Worm (Caenorhabditis elegans) whole organism, midembryonic: Measurements from ENCODE around the gene Y75B7AL.2.

Experiments
- cog-1 ChIP-seq: sonication (generic microtip); optimal IDR thresholded peaks from 2 replicates; lab custom pipeline; 2016; ENCODE audit warnings: missing genetic modification characterization, missing compliant biosample characterization
- flt-1 ChIP-seq: fragments of 200-800 bp; sonication (Bioruptor generic); IDR thresholded peaks from 2 replicates; pipeline ENCODE4 v1.3.6; 2022; ENCODE audit warnings: missing genetic modification characterization, missing compliant biosample characterization
- klf-2 ChIP-seq: fragments of 200-800 bp; sonication (Bioruptor generic); conservative IDR thresholded peaks from 2 replicates; pipeline ENCODE4 v1.3.6; 2022; ENCODE audit warnings: missing genetic modification reagents, missing genetic modification characterization, missing compliant biosample characterization
- med-1 ChIP-seq: sonication (generic microtip); optimal IDR thresholded peaks from 2 replicates; lab custom pipeline; 2017; ENCODE audit warnings: missing genetic modification characterization, mild to moderate bottlenecking, missing compliant biosample characterization, antibody characterized with exemption, missing genetic modification reagents; ENCODE audit not compliant: insufficient read depth
- ref-1 ChIP-seq: fragments of 200-800 bp; sonication (Bioruptor generic); conservative IDR thresholded peaks from 2 replicates; pipeline ENCODE4 v1.3.6; 2022; ENCODE audit warnings: missing genetic modification reagents, missing genetic modification characterization, missing compliant biosample characterization
- tab-1 ChIP-seq: fragments of 200-800 bp; sonication (Bioruptor generic); IDR thresholded peaks from 2 replicates; pipeline ENCODE4 v1.3.6; 2022; ENCODE audit warnings: missing genetic modification characterization, missing compliant biosample characterization
- ztf-23 ChIP-seq: fragments of 200-800 bp; sonication (Bioruptor generic); IDR thresholded peaks from 2 replicates; pipeline ENCODE4 v1.3.6; 2022; ENCODE audit warnings: missing genetic modification reagents, missing genetic modification characterization, missing compliant biosample characterization
- ztf-29 ChIP-seq: fragments of 200-800 bp; sonication (Bioruptor generic); IDR thresholded peaks from 2 replicates; pipeline ENCODE4 v1.3.6; 2022; ENCODE audit warnings: missing genetic modification reagents, missing genetic modification characterization, missing compliant biosample characterization

DNA sequence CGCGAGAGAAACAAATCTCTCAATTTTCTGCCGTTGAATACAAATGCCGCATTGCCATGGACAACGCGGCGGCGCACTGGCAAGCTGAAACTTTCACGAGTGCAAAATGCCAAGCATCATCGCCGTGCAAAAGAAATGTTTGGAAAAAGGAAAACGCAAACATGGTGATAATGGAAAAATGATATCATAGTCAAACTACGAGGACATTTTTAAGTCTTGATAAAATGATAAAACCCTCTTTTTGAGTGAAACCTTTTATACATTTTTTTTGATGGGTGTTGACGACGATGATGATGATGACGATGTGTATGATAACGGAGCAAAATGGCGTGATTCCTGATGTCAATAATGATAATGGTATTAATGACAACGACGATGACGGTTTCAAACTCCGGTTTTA lies 70.7 kb downstream of the Y75B7AL.2 start:
- TF ChIP-seq ref-1 (GFP tag; lab: Robert Waterston, UW) (no peak), med-1 (GFP tag; lab: Kevin White, UChicago) (no peak), flt-1 (GFP tag; lab: Robert Waterston, UW) (no peak), ztf-29 (GFP tag; lab: Robert Waterston, UW) (no peak), klf-2 (GFP tag; lab: Robert Waterston, UW) (no peak), tab-1 (GFP tag; lab: Robert Waterston, UW) (no peak), ztf-23 (GFP tag; lab: Robert Waterston, UW) (no peak), cog-1 (tag; lab: Kevin White, UChicago) (no peak)
